Fruit fly (Drosophila melanogaster): ENCODE data around the gene Fpgs2.

- TF ChIP-seq CG8478 (optimal IDR thresholded peaks at IDR 0.05) = no peak
- no peak for TF ChIP-seq usp (GFP tag; optimal IDR thresholded peaks at IDR 0.05)
- TF ChIP-seq pan (optimal IDR thresholded peaks at IDR 0.05) = no peak
Observed at dm6 chr2L:3881164-3881563, 32.9 kb downstream of the Fpgs2 start.
